Worm (Caenorhabditis elegans) whole organism, L4 larva: ENCODE data around the gene F54D5.3.
A peak's percentile ranks its signal among the peaks of the same experiment; 100 is the strongest.

Experiments
- F26F4.8 ChIP-seq: fragments of 200-800 bp; sonication (Bioruptor generic); conservative IDR thresholded peaks from 2 replicates; pipeline ENCODE4 v1.3.6; 2022; ENCODE audit warnings: missing genetic modification characterization, missing compliant biosample characterization
- F37D6.2 ChIP-seq: sonication (generic microtip); optimal IDR thresholded peaks from 2 replicates; lab custom pipeline; 2016; ENCODE audit warnings: mild to moderate bottlenecking, missing genetic modification characterization, missing compliant biosample characterization
- T26A8.4 ChIP-seq: fragments of 200-800 bp; sonication (Bioruptor generic); IDR thresholded peaks from 2 replicates; pipeline ENCODE4 v1.3.6; 2022; ENCODE audit warnings: missing genetic modification characterization, missing compliant biosample characterization
- ZK546.5 ChIP-seq, 2 experiments: sonication (generic microtip); optimal IDR thresholded peaks; 2 replicates each; lab custom pipeline; 2017; ENCODE audit warnings: missing biosample characterization in 2 of 2, missing genetic modification characterization in 2 of 2
- aha-1 ChIP-seq: fragments of 150-350 bp; peaks from one replicate; lab custom pipeline; 2014; ENCODE audit warnings: missing biosample characterization, missing genetic modification characterization
- ama-1 ChIP-seq: fragments of 150-350 bp; optimal IDR thresholded peaks from 2 replicates; lab custom pipeline; 2014; ENCODE audit warnings: inconsistent platforms, mixed read lengths
- attf-4 ChIP-seq: sonication (generic microtip); optimal IDR thresholded peaks from 3 replicates; lab custom pipeline; 2017; ENCODE audit warnings: missing biosample characterization, missing genetic modification characterization
- ceh-20 ChIP-seq: fragments of 200-800 bp; sonication (Bioruptor generic); IDR thresholded peaks from 2 replicates; pipeline ENCODE4 v1.3.6; 2022; ENCODE audit warnings: missing genetic modification reagents, missing genetic modification characterization, missing compliant biosample characterization
- ceh-32 ChIP-seq: sonication (generic microtip); optimal IDR thresholded peaks from 2 replicates; lab custom pipeline; 2016; ENCODE audit warnings: mild to moderate bottlenecking, missing genetic modification characterization, missing compliant biosample characterization; ENCODE audit not compliant: poor library complexity
- ceh-62 ChIP-seq: sonication (generic microtip); optimal IDR thresholded peaks from 2 replicates; lab custom pipeline; 2017; ENCODE audit warnings: missing biosample characterization, missing genetic modification characterization
- cey-2 ChIP-seq: sonication (generic microtip); optimal IDR thresholded peaks from 3 replicates; lab custom pipeline; 2017; ENCODE audit warnings: missing genetic modification characterization, mild to moderate bottlenecking, missing compliant biosample characterization, antibody characterized with exemption, borderline replicate concordance; ENCODE audit not compliant: insufficient read depth
- daf-12 ChIP-seq: fragments of 150-350 bp; optimal IDR thresholded peaks from 2 replicates; lab custom pipeline; 2014; ENCODE audit warnings: missing biosample characterization, missing genetic modification reagents, missing genetic modification characterization
- daf-16 ChIP-seq, 3 experiments: sonication (generic microtip); optimal IDR thresholded peaks; 2 replicates each; lab custom pipeline; 2016 to 2017; ENCODE audit warnings: missing genetic modification characterization in 3 of 3, missing genetic modification reagents in 3 of 3, mild to moderate bottlenecking in 2 of 3, missing compliant biosample characterization in 2 of 3, missing biosample characterization in 1 of 3, moderate library complexity in 1 of 3
- dmd-6 ChIP-seq: fragments of 200-800 bp; sonication (Bioruptor generic); IDR thresholded peaks from 2 replicates; pipeline ENCODE4 v1.3.6; 2022; ENCODE audit warnings: missing genetic modification reagents, missing genetic modification characterization, missing compliant biosample characterization
- dpl-1 ChIP-seq: fragments of 150-350 bp; optimal IDR thresholded peaks from 2 replicates; lab custom pipeline; 2014; ENCODE audit warnings: missing biosample characterization, missing genetic modification reagents, missing genetic modification characterization
- dve-1 ChIP-seq: sonication (generic microtip); optimal IDR thresholded peaks from 2 replicates; lab custom pipeline; 2017; ENCODE audit warnings: antibody characterized with exemption, mild to moderate bottlenecking, missing genetic modification characterization, missing compliant biosample characterization; ENCODE audit not compliant: insufficient read depth
- egl-43 ChIP-seq: fragments of 200-800 bp; sonication (Bioruptor generic); IDR thresholded peaks from 2 replicates; pipeline ENCODE4 v1.3.6; 2022; ENCODE audit warnings: missing genetic modification reagents, missing genetic modification characterization, missing compliant biosample characterization
- hlh-11 ChIP-seq: fragments of 200-800 bp; sonication (Bioruptor generic); optimal IDR thresholded peaks from 2 replicates; lab custom pipeline; 2018; ENCODE audit warnings: mild to moderate bottlenecking, missing genetic modification characterization, missing compliant biosample characterization
- hlh-30 ChIP-seq: sonication (generic microtip); optimal IDR thresholded peaks from 2 replicates; lab custom pipeline; 2017; ENCODE audit warnings: antibody characterized with exemption, mild to moderate bottlenecking, missing genetic modification characterization, missing compliant biosample characterization; ENCODE audit not compliant: insufficient read depth
- hmg-1.1 ChIP-seq: fragments of 200-800 bp; sonication (Bioruptor generic); IDR thresholded peaks from 2 replicates; pipeline ENCODE4 v1.3.6; 2022; ENCODE audit warnings: missing genetic modification reagents, missing genetic modification characterization, missing compliant biosample characterization
- lim-7 ChIP-seq: fragments of 200-800 bp; sonication (Bioruptor generic); IDR thresholded peaks from 2 replicates; pipeline ENCODE4 v1.3.6; 2022; ENCODE audit warnings: missing genetic modification characterization, missing compliant biosample characterization
- lin-1 ChIP-seq: fragments of 200-800 bp; sonication (Bioruptor generic); IDR thresholded peaks from 2 replicates; pipeline ENCODE4 v1.3.6; 2022; ENCODE audit warnings: missing genetic modification reagents, missing genetic modification characterization, missing compliant biosample characterization
- lin-29 ChIP-seq: fragments of 200-800 bp; sonication (Bioruptor generic); IDR thresholded peaks from 2 replicates; pipeline ENCODE4 v1.3.6; 2022; ENCODE audit warnings: missing genetic modification reagents, missing genetic modification characterization, missing compliant biosample characterization
- lin-38 ChIP-seq: fragments of 200-800 bp; sonication (Bioruptor generic); IDR thresholded peaks from 2 replicates; pipeline ENCODE4 v1.3.6; 2022; ENCODE audit warnings: missing genetic modification reagents, missing genetic modification characterization, missing compliant biosample characterization
- lsy-2 ChIP-seq, 2 experiments: fragments of 150-350 bp in 1 of 2; sonication (generic microtip) in 1 of 2; optimal IDR thresholded peaks; 2 replicates each; lab custom pipeline; 2014 to 2017; ENCODE audit warnings: missing biosample characterization in 2 of 2, missing genetic modification characterization in 2 of 2
- madf-5 ChIP-seq, 2 experiments: fragments of 200-800 bp; sonication (Bioruptor generic); IDR thresholded peaks; 2 replicates each; pipeline ENCODE4 v1.3.6; 2022; ENCODE audit warnings: missing compliant biosample characterization in 2 of 2, missing genetic modification characterization in 2 of 2
- madf-9 ChIP-seq: fragments of 200-800 bp; sonication (Bioruptor generic); conservative IDR thresholded peaks from 2 replicates; pipeline ENCODE4 v1.3.6; 2022; ENCODE audit warnings: missing genetic modification reagents, missing genetic modification characterization, missing compliant biosample characterization
- mdl-1 ChIP-seq, 2 experiments: fragments of 150-350 bp in 1 of 2; sonication (generic microtip) in 1 of 2; optimal IDR thresholded peaks; 2 replicates each; lab custom pipeline; 2014 to 2017; ENCODE audit warnings: missing biosample characterization in 2 of 2, missing genetic modification characterization in 2 of 2
- mdt-29 ChIP-seq: fragments of 200-800 bp; sonication (Bioruptor generic); IDR thresholded peaks from 2 replicates; pipeline ENCODE4 v1.3.6; 2022; ENCODE audit warnings: missing genetic modification reagents, missing genetic modification characterization, missing compliant biosample characterization
- mes-2 ChIP-seq: sonication (generic microtip); optimal IDR thresholded peaks from 2 replicates; lab custom pipeline; 2016; ENCODE audit warnings: missing genotype, mild to moderate bottlenecking, missing genetic modification characterization, missing compliant biosample characterization; ENCODE audit not compliant: poor library complexity, severe bottlenecking
- mxl-2 ChIP-seq: fragments of 200-800 bp; sonication (Bioruptor generic); conservative IDR thresholded peaks from 2 replicates; pipeline ENCODE4 v1.3.6; 2022; ENCODE audit warnings: missing genetic modification reagents, missing genetic modification characterization, missing compliant biosample characterization
- mxl-3 ChIP-seq: fragments of 200-800 bp; sonication (Bioruptor generic); optimal IDR thresholded peaks from 2 replicates; lab custom pipeline; 2018; ENCODE audit warnings: mild to moderate bottlenecking, missing genetic modification characterization, missing compliant biosample characterization
- nhr-10 ChIP-seq: fragments of 150-350 bp; optimal IDR thresholded peaks from 2 replicates; lab custom pipeline; 2014; ENCODE audit warnings: missing biosample characterization, missing genetic modification characterization
- nhr-11 ChIP-seq: fragments of 150-350 bp; optimal IDR thresholded peaks from 2 replicates; lab custom pipeline; 2014; ENCODE audit warnings: missing biosample characterization, missing genetic modification characterization
- nhr-25 ChIP-seq: sonication (generic microtip); optimal IDR thresholded peaks from 2 replicates; lab custom pipeline; 2017; ENCODE audit warnings: missing genetic modification characterization, mild to moderate bottlenecking, missing compliant biosample characterization, antibody characterized with exemption, moderate library complexity, borderline replicate concordance; ENCODE audit not compliant: insufficient read depth
- nhr-41 ChIP-seq: fragments of 200-800 bp; sonication (Bioruptor generic); IDR thresholded peaks from 2 replicates; pipeline ENCODE4 v1.3.6; 2022; ENCODE audit warnings: missing genetic modification reagents, missing genetic modification characterization, missing compliant biosample characterization
- nhr-48 ChIP-seq: sonication (generic microtip); optimal IDR thresholded peaks from 2 replicates; lab custom pipeline; 2016; ENCODE audit warnings: mild to moderate bottlenecking, missing genetic modification characterization, missing compliant biosample characterization
- nhr-6 ChIP-seq: fragments of 150-350 bp; optimal IDR thresholded peaks from 2 replicates; lab custom pipeline; 2014; ENCODE audit warnings: missing biosample characterization, missing genetic modification characterization
- nhr-77 ChIP-seq: fragments of 150-350 bp; optimal IDR thresholded peaks from 2 replicates; lab custom pipeline; 2014; ENCODE audit warnings: missing biosample characterization, missing genetic modification characterization
- pha-4 ChIP-seq, 2 experiments: fragments of 150-350 bp in 1 of 2; fragments of 200-800 bp in 1 of 2; sonication (Bioruptor generic) in 1 of 2; IDR thresholded peaks in 1 of 2; optimal IDR thresholded peaks in 1 of 2; 2 replicates each; pipeline versions ENCODE4 v1.3.6 to Lab custom; 2014 to 2022; ENCODE audit warnings: missing genetic modification characterization in 2 of 2, missing genetic modification reagents in 2 of 2, missing biosample characterization in 1 of 2, missing compliant biosample characterization in 1 of 2
- pqm-1 ChIP-seq: sonication (generic microtip); optimal IDR thresholded peaks from 2 replicates; lab custom pipeline; 2017; ENCODE audit warnings: missing biosample characterization, missing genetic modification characterization
- skn-1 ChIP-seq: fragments of 150-350 bp; optimal IDR thresholded peaks from 2 replicates; lab custom pipeline; 2014; ENCODE audit warnings: missing biosample characterization, missing genetic modification characterization
- spr-1 ChIP-seq: sonication (generic microtip); optimal IDR thresholded peaks from 2 replicates; lab custom pipeline; 2016; ENCODE audit warnings: mild to moderate bottlenecking, missing genetic modification characterization, missing compliant biosample characterization
- tra-1 ChIP-seq: fragments of 200-800 bp; sonication (Bioruptor generic); IDR thresholded peaks from 2 replicates; pipeline ENCODE4 v1.3.6; 2022; ENCODE audit warnings: missing genetic modification reagents, missing genetic modification characterization, missing compliant biosample characterization
- unc-62 ChIP-seq, 3 experiments: fragments of 150-350 bp in 1 of 3; sonication (generic microtip); optimal IDR thresholded peaks in 2 of 3; peaks in 1 of 3; 1 replicate in 1 of 3; 2 replicates in 2 of 3; lab custom pipeline; 2014 to 2017; ENCODE audit warnings: missing biosample characterization in 3 of 3, missing genetic modification characterization in 3 of 3, missing genetic modification reagents in 3 of 3, missing genotype in 1 of 3

Gene F54D5.3

ce11 chrII:11617715-11618114, 46.1 kb downstream of the F54D5.3 start (continued):
- TF ChIP-seq ZK546.5 (tag; optimal IDR thresholded peaks at IDR 0.05; lab: Kevin White, UChicago) (no peak), mdt-29 (no peak), dve-1 (no peak), lin-29 (no peak), attf-4 (no peak), lsy-2 (tag; optimal IDR thresholded peaks at IDR 0.05; lab: Kevin White, UChicago) (peak in 1 of 2 experiments; percentile 40), nhr-25 (tag; lab: Kevin White, UChicago) (peak; percentile 88), hmg-1.1 (GFP tag; lab: Robert Waterston, UW) (0 out of 2 replicates have a peak, but pooled peaks have one; percentile 10), daf-16 (GFP tag; optimal IDR thresholded peaks at IDR 0.05; lab: Kevin White, UChicago) (no peak), daf-16 (tag; optimal IDR thresholded peaks at IDR 0.05; lab: Kevin White, UChicago) (peak; percentile 33), cey-2 (no peak), skn-1 (no peak), hlh-30 (tag; lab: Kevin White, UChicago) (peak; percentile 78), T26A8.4 (GFP tag; lab: Robert Waterston, UW) (no peak), nhr-10 (tag; lab: Kevin White, UChicago) (peak; percentile 32), spr-1 (tag; lab: Kevin White, UChicago) (no peak), madf-9 (no peak), unc-62 (GFP tag; optimal IDR thresholded peaks at IDR 0.05 in 1 of 2; lab: Kevin White, UChicago) (peak in 1 of 2 experiments; percentile 13), unc-62 (tag; optimal IDR thresholded peaks at IDR 0.05; lab: Kevin White, UChicago) (no peak), dpl-1 (GFP tag; lab: Kevin White, UChicago) (no peak), mxl-3 (GFP tag; lab: Kevin White, UChicago) (peak; percentile 21), nhr-41 (GFP tag; lab: Robert Waterston, UW) (no peak), egl-43 (GFP tag; lab: Robert Waterston, UW) (no peak), mxl-2 (no peak), nhr-48 (tag; lab: Kevin White, UChicago) (peak; percentile 44), aha-1 (no peak)

ce11 chrII:11619171-11619570, 47.6 kb downstream of the F54D5.3 start:
- TF ChIP-seq daf-16 (GFP tag; optimal IDR thresholded peaks at IDR 0.05; lab: Kevin White, UChicago) = no peak
- peak; percentile 53 for TF ChIP-seq daf-16 (tag; optimal IDR thresholded peaks at IDR 0.05; lab: Kevin White, UChicago)
- peak; percentile 71 for TF ChIP-seq hlh-11 (tag; lab: Kevin White, UChicago)
- TF ChIP-seq nhr-25 (tag; lab: Kevin White, UChicago) = peak; percentile 40
- TF ChIP-seq tra-1 = peak; percentile 55; the same call in 1 of the 2 replicates
- TF ChIP-seq daf-12 (tag; lab: Kevin White, UChicago) = peak; percentile 22
- TF ChIP-seq lim-7 = no peak
- no peak for TF ChIP-seq ceh-20 (GFP tag; lab: Robert Waterston, UW)
- no peak for TF ChIP-seq mdt-29
- no peak for TF ChIP-seq F26F4.8 (GFP tag; lab: Robert Waterston, UW)
- peak in 1 of 2 experiments; percentile 73 for TF ChIP-seq mdl-1 (tag; optimal IDR thresholded peaks at IDR 0.05; lab: Kevin White, UChicago)
- TF ChIP-seq pha-4 (GFP tag; IDR thresholded peaks at IDR 0.05; lab: Robert Waterston, UW) = no peak
- peak; percentile 57 for TF ChIP-seq pha-4 (tag; optimal IDR thresholded peaks at IDR 0.05; lab: Kevin White, UChicago)
- TF ChIP-seq madf-5 (GFP tag; IDR thresholded peaks at IDR 0.05; lab: Robert Waterston, UW) = no peak
- TF ChIP-seq lin-38 (GFP tag; lab: Robert Waterston, UW) = peak; percentile 23; the same call in 1 of the 2 replicates
- peak; percentile 85 for TF ChIP-seq dmd-6 (GFP tag; lab: Robert Waterston, UW)
- peak; percentile 78 for TF ChIP-seq nhr-10 (tag; lab: Kevin White, UChicago)
- TF ChIP-seq ceh-62 (tag; lab: Kevin White, UChicago) = no peak
- TF ChIP-seq nhr-77 (tag; lab: Kevin White, UChicago) = peak; percentile 45
- peak; percentile 48 to 64 for TF ChIP-seq lsy-2 (tag; optimal IDR thresholded peaks at IDR 0.05; lab: Kevin White, UChicago)
- TF ChIP-seq F37D6.2 (tag; lab: Kevin White, UChicago) = no peak
- peak; percentile 28 for TF ChIP-seq nhr-11 (tag; lab: Kevin White, UChicago)
- TF ChIP-seq mes-2 (tag; lab: Kevin White, UChicago) = peak; percentile 55
- peak; percentile 68 for TF ChIP-seq dve-1
- no peak for TF ChIP-seq aha-1
- peak; percentile 72 for TF ChIP-seq ama-1 (lab: Kevin White, UChicago)
- TF ChIP-seq hlh-30 (tag; lab: Kevin White, UChicago) = peak; percentile 67
- peak; percentile 45 for TF ChIP-seq nhr-6 (tag; lab: Kevin White, UChicago)
- no peak for TF ChIP-seq ceh-32 (tag; lab: Kevin White, UChicago)
- peak; percentile 18; the same call in 1 of the 2 replicates for TF ChIP-seq lin-1 (GFP tag; lab: Robert Waterston, UW)
- peak; percentile 29 for TF ChIP-seq dpl-1 (GFP tag; lab: Kevin White, UChicago)
- peak; percentile 29 for TF ChIP-seq mxl-3 (GFP tag; lab: Kevin White, UChicago)
- TF ChIP-seq pqm-1 (tag; lab: Kevin White, UChicago) = peak; percentile 87
- peak; percentile 82 for TF ChIP-seq nhr-48 (tag; lab: Kevin White, UChicago)
